Worm (Caenorhabditis elegans): ENCODE results near the gene R09F10.1.
"Not testable (repeated sequence)": the region's sequence is repeated elsewhere in the genome, so short reads cannot be mapped to it uniquely, and the experiment has no call there.

Gene R09F10.1

ce11 chrX:8318950-8319349, 4.4 kb upstream of the R09F10.1 start, which contains the start of gene srh-11:
Gene srh-11, minus strand, starts transcription at chrX:8319050.
- TF ChIP-seq mdl-1 (tag; optimal IDR thresholded peaks at IDR 0.05), result no peak
- no peak for TF ChIP-seq F16B12.6 (tag; optimal IDR thresholded peaks at IDR 0.05)

DNA sequence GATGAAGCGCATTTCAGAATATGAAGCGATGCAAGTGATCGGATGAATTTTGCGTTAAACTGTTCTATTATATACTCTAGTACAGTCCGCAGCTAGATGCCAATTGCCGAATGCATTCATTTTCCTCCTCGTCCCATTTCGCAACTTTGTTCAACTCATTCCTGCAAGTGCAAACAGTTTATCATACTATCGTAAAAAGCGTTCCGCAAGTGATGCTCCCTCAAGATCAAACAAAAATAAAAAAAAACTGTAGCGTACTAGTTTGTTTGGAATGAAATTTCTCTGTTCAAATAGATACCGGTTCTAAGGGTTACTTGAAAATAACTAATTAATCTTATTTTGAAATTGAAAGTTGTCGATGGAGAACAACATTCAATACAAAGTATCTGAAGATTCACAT, 2.5 kb upstream of the R09F10.1 start, which contains the start of gene pqn-57:
Gene pqn-57 (minus strand): TSS at position 101 of the 400 bp plus-strand sequence.
- TF ChIP-seq hlh-4 (tag; optimal IDR thresholded peaks at IDR 0.05), result no peak
- no peak for TF ChIP-seq dpl-1 (GFP tag; optimal IDR thresholded peaks at IDR 0.05)
- no peak for TF ChIP-seq mdl-1 (tag; optimal IDR thresholded peaks at IDR 0.05)
- TF ChIP-seq skn-1 (tag; optimal IDR thresholded peaks at IDR 0.05), result no peak
- no peak for TF ChIP-seq snpc-4 (tag; optimal IDR thresholded peaks at IDR 0.05)
- TF ChIP-seq lin-14 (GFP tag; optimal IDR thresholded peaks at IDR 0.05), result no peak
- TF ChIP-seq nhr-71 (tag; optimal IDR thresholded peaks at IDR 0.05), result no peak
- no peak for TF ChIP-seq swsn-7 (tag; optimal IDR thresholded peaks at IDR 0.05)
- TF ChIP-seq sox-4 (tag; optimal IDR thresholded peaks at IDR 0.05), result no peak
- no peak for TF ChIP-seq lin-35 (GFP tag; optimal IDR thresholded peaks at IDR 0.05)

DNA sequence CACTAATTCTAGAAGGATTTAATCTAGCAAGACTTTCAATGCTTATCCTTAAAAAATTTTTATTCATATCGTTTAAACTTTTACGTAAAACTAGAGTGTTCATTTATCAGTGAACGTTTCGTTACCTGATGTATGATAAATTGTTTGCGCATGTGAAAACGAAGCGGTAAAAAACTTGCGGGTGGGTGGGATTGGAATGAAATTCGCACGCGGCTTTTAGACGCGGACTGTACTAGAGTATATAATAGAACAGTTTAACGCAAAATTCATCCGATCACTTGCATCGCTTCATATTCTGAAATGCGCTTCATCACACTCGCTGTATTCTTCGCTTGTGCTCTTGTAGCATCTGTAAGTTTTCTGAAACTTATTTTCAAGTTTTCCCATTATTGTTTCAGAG, 1.6 kb upstream of the R09F10.1 start, which contains the start of gene abu-9:
Gene abu-9 (plus strand): TSS at position 301 of the 400 bp plus-strand sequence.
- not testable (repeated sequence) for TF ChIP-seq alr-1 (tag; optimal IDR thresholded peaks at IDR 0.05; ENCODE audit: borderline replicate concordance); jun-1 (tag; optimal IDR thresholded peaks at IDR 0.05); blmp-1 (tag; optimal IDR thresholded peaks at IDR 0.05)

ce11 chrX:8326394-8326793, 3.0 kb downstream of the R09F10.1 start, which contains the start of gene R09F10.8:
Gene R09F10.8, minus strand, starts transcription at chrX:8326451.
- no peak for TF ChIP-seq Y116A8C.19 (tag; optimal IDR thresholded peaks at IDR 0.05; ENCODE audit: borderline replicate concordance)
- TF ChIP-seq ces-1 (GFP tag; optimal IDR thresholded peaks at IDR 0.05), result no peak
- no peak for TF ChIP-seq fkh-10 (GFP tag; optimal IDR thresholded peaks at IDR 0.05)
- no peak for TF ChIP-seq snu-23 (GFP tag; optimal IDR thresholded peaks at IDR 0.05)
- TF ChIP-seq elt-3 (tag; optimal IDR thresholded peaks at IDR 0.05), result no peak
- TF ChIP-seq pqm-1 (tag; optimal IDR thresholded peaks at IDR 0.05), result no peak
- TF ChIP-seq nhr-77 (tag; optimal IDR thresholded peaks at IDR 0.05), result no peak
- no peak for TF ChIP-seq fkh-8 (tag; optimal IDR thresholded peaks at IDR 0.05)
- TF ChIP-seq zag-1 (tag; optimal IDR thresholded peaks at IDR 0.05), result no peak
- no peak for TF ChIP-seq blmp-1 (tag; optimal IDR thresholded peaks at IDR 0.05)
- TF ChIP-seq ama-1 (optimal IDR thresholded peaks at IDR 0.05), result no peak
- no peak for TF ChIP-seq aly-2 (tag; optimal IDR thresholded peaks at IDR 0.05)
- no peak for TF ChIP-seq irx-1 (tag; optimal IDR thresholded peaks at IDR 0.05)
- TF ChIP-seq nhr-28 (tag; optimal IDR thresholded peaks at IDR 0.05), result no peak
- TF ChIP-seq mab-9 (GFP tag; IDR thresholded peaks at IDR 0.05), result no peak

DNA sequence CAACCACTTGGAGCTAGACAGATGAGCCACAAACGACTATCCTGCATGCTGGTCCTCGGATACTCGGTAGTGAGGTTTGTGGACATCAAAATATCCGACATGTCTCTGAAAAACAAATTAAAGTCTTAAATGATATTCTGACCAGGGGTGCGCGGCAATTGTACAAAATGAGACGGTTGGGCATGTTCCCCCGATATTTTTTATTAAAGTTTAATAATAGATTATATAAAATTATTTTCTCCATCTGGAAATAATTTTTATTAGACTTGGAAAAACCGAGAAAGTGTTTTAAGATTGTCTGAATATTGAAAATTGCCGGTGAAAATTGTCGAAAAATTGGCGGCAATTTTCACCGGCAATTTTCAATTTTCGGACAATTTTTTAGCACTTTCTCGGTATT, 4.4 kb downstream of the R09F10.1 start, which contains the start of gene F55E10.4:
Gene F55E10.4 (minus strand): TSS at position 101 of the 400 bp plus-strand sequence.
- TF ChIP-seq pax-3 (tag; optimal IDR thresholded peaks at IDR 0.05) (no peak), nhr-90 (tag; optimal IDR thresholded peaks at IDR 0.05; ENCODE audit: poor library complexity) (no peak), vab-15 (tag; optimal IDR thresholded peaks at IDR 0.05) (no peak), unc-98 (GFP tag; IDR thresholded peaks at IDR 0.05) (no peak), mep-1 (tag; optimal IDR thresholded peaks at IDR 0.05) (no peak), unc-86 (tag; optimal IDR thresholded peaks at IDR 0.05) (no peak), grh-1 (GFP tag; IDR thresholded peaks at IDR 0.05) (no peak)
